Fruit fly (Drosophila melanogaster): ENCODE data around the gene Eig71Eb.

Gene Eig71Eb

dm6 chr3L:15675111-15675510, 25.4 kb downstream of the Eig71Eb start (continued):
- TF ChIP-seq Neu2 (GFP tag; optimal IDR thresholded peaks at IDR 0.05; ENCODE audit: borderline replicate concordance): no peak
- peak; percentile 68 for TF ChIP-seq CG12236 (GFP tag; optimal IDR thresholded peaks at IDR 0.05)
- peak; percentile 17 for TF ChIP-seq CG13123 (GFP tag; optimal IDR thresholded peaks at IDR 0.05)
- TF ChIP-seq Sry-β (GFP tag; optimal IDR thresholded peaks at IDR 0.05): no peak
- peak; percentile 91 for TF ChIP-seq twi (tag; optimal IDR thresholded peaks at IDR 0.05)
- no peak for TF ChIP-seq bbx (GFP tag; IDR thresholded peaks at IDR 0.05; ENCODE audit: partially characterized antibody)
- TF ChIP-seq CG4617 (GFP tag; optimal IDR thresholded peaks at IDR 0.05; ENCODE audit: borderline replicate concordance): peak; percentile 28
- TF ChIP-seq MESR4 (GFP tag; optimal IDR thresholded peaks at IDR 0.05): no peak
- no peak for TF ChIP-seq Nf-YC (tag; optimal IDR thresholded peaks at IDR 0.05)
- no peak for TF ChIP-seq p53 (GFP tag; optimal IDR thresholded peaks at IDR 0.05)
- TF ChIP-seq Hr78 (GFP tag; optimal IDR thresholded peaks at IDR 0.05): no peak
- TF ChIP-seq cato (GFP tag; optimal IDR thresholded peaks at IDR 0.05; ENCODE audit: borderline replicate concordance): peak; percentile 27
- TF ChIP-seq CG12219 (GFP tag; optimal IDR thresholded peaks at IDR 0.05): peak; percentile 55
- TF ChIP-seq gfzf (GFP tag; optimal IDR thresholded peaks at IDR 0.05): no peak
- TF ChIP-seq maf-S (GFP tag; optimal IDR thresholded peaks at IDR 0.05): no peak
- TF ChIP-seq Antp (GFP tag; optimal IDR thresholded peaks at IDR 0.05): peak; percentile 40
- TF ChIP-seq CG10431 (GFP tag; optimal IDR thresholded peaks at IDR 0.05): no peak
- TF ChIP-seq hbn (GFP tag; IDR thresholded peaks at IDR 0.05; ENCODE audit: partially characterized antibody): no peak
- TF ChIP-seq bsh (GFP tag; optimal IDR thresholded peaks at IDR 0.05): peak in 1 of 2 experiments; percentile 91
- TF ChIP-seq Hmr (GFP tag; optimal IDR thresholded peaks at IDR 0.05): no peak
- TF ChIP-seq Hsf (GFP tag; optimal IDR thresholded peaks at IDR 0.05): peak; percentile 57
- TF ChIP-seq Hr39 (optimal IDR thresholded peaks at IDR 0.05): no peak
- TF ChIP-seq Dip2 (GFP tag; IDR thresholded peaks at IDR 0.05): no peak
- peak; percentile 45 for TF ChIP-seq Side (GFP tag; optimal IDR thresholded peaks at IDR 0.05)
- peak; percentile 56; the same call in 1 of the 2 replicates for TF ChIP-seq sens-2 (GFP tag; IDR thresholded peaks at IDR 0.05)
- peak; percentile 66 for TF ChIP-seq da (GFP tag; optimal IDR thresholded peaks at IDR 0.05)
- TF ChIP-seq peb (GFP tag; IDR thresholded peaks at IDR 0.05): 0 out of 2 replicates have a peak, but pooled peaks have one; percentile 35
- TF ChIP-seq chif (GFP tag; optimal IDR thresholded peaks at IDR 0.05): peak; percentile 63 to 88
- TF ChIP-seq ERR (GFP tag; optimal IDR thresholded peaks at IDR 0.05): no peak
- TF ChIP-seq D19B (GFP tag; optimal IDR thresholded peaks at IDR 0.05): no peak
- TF ChIP-seq nom (GFP tag; optimal IDR thresholded peaks at IDR 0.05): no peak
- TF ChIP-seq CG18262 (tag; optimal IDR thresholded peaks at IDR 0.05): peak; percentile 91
- peak; percentile 9 for TF ChIP-seq CG1792 (GFP tag; optimal IDR thresholded peaks at IDR 0.05)
- no peak for TF ChIP-seq knrl (GFP tag; IDR thresholded peaks at IDR 0.05; ENCODE audit: partially characterized antibody)
- peak; percentile 65 for TF ChIP-seq gcm (GFP tag; optimal IDR thresholded peaks at IDR 0.05)
- no peak for TF ChIP-seq CG13296 (GFP tag; optimal IDR thresholded peaks at IDR 0.05)
- TF ChIP-seq CG4820 (GFP tag; optimal IDR thresholded peaks at IDR 0.05): peak; percentile 75
- no peak for TF ChIP-seq Jarid2 (GFP tag; optimal IDR thresholded peaks at IDR 0.05)
- TF ChIP-seq luna (GFP tag; optimal IDR thresholded peaks at IDR 0.05): no peak
- peak; percentile 72 for TF ChIP-seq croc (GFP tag; conservative IDR thresholded peaks at IDR 0.05)
- TF ChIP-seq CG8765 (GFP tag; IDR thresholded peaks at IDR 0.05): peak; percentile 65; the same call in 1 of the 2 replicates
- TF ChIP-seq row (GFP tag; IDR thresholded peaks at IDR 0.05): peak; percentile 75
- no peak for TF ChIP-seq CkIIα-i1 (GFP tag; IDR thresholded peaks at IDR 0.05)
- TF ChIP-seq Sry-δ (GFP tag; optimal IDR thresholded peaks at IDR 0.05): peak; percentile 21
- TF ChIP-seq vfl (GFP tag; optimal IDR thresholded peaks at IDR 0.05): no peak
- no peak for TF ChIP-seq Eip74EF (GFP tag; optimal IDR thresholded peaks at IDR 0.05)
- peak; percentile 38 for TF ChIP-seq CG17568 (GFP tag; optimal IDR thresholded peaks at IDR 0.05)
- TF ChIP-seq NK7.1 (GFP tag; optimal IDR thresholded peaks at IDR 0.05): peak; percentile 5
- TF ChIP-seq her (GFP tag; optimal IDR thresholded peaks at IDR 0.05): no peak
- no peak for TF ChIP-seq CG32767 (GFP tag; IDR thresholded peaks at IDR 0.05)

All from whole organism, embryonic.